Worm (Caenorhabditis elegans): ENCODE measurements around the gene snt-2.

The snt-2 gene

DNA sequence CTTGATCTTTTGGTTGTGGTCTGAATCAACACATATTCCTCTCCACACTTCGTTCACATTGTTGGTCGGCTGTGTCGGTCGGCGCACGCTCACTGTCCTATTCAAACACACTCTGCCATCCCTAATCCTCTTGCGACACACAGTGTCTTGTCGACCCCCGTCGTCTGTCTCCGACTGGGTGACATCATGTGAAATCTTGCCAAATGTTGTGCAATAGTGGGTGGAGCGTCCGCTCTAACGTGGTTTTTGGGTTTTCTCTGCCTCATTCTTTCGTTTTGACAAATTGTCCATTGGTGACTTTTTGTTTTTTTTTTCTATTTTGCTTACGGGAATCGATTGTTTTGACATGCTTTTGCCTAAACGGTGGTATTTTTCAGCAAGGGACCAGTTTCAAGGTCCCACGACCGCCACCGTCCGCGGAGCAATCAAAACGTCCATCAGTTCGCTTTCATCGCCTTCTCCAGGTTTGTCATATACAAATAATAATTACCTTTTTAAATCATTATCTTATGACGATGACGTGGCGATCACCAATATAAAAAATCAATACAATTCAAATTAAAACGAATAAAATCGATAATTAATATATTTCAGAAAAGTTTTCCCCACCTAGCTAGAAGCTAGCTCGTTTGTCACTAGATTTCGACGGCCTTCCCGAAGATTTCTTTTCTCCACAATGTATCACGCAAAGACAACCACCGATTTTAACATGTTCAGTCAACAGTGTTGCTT lies 40.3 kb upstream of the snt-2 start (continued):
- TF ChIP-seq dpl-1 (GFP tag; optimal IDR thresholded peaks at IDR 0.05), result no peak
- TF ChIP-seq die-1 (tag; optimal IDR thresholded peaks at IDR 0.05), result peak; percentile 35
- peak; percentile 95 for TF ChIP-seq nhr-80 (tag; optimal IDR thresholded peaks at IDR 0.05)
- peak; percentile 45; the same call in 1 of the 2 replicates for TF ChIP-seq ceh-100 (GFP tag; IDR thresholded peaks at IDR 0.05)
- peak; percentile 73 for TF ChIP-seq mcd-1 (GFP tag; IDR thresholded peaks at IDR 0.05)
- no peak for TF ChIP-seq ztf-25 (GFP tag; IDR thresholded peaks at IDR 0.05)
- peak; percentile 60 for TF ChIP-seq lin-54 (GFP tag; optimal IDR thresholded peaks at IDR 0.05)
- TF ChIP-seq C06A6.2 (GFP tag; conservative IDR thresholded peaks at IDR 0.05), result peak; percentile 70; the same call in 1 of the 2 replicates
- TF ChIP-seq lin-26 (GFP tag; IDR thresholded peaks at IDR 0.05), result peak; percentile 60; the same call in 1 of the 2 replicates
- no peak for TF ChIP-seq snpc-1.3 (tag; optimal IDR thresholded peaks at IDR 0.05; ENCODE audit: insufficient read depth)
- peak; percentile 53 for TF ChIP-seq tbp1 (GFP tag; optimal IDR thresholded peaks at IDR 0.05)
- TF ChIP-seq ZK185.1 (tag; optimal IDR thresholded peaks at IDR 0.05; ENCODE audit: poor library complexity, severe bottlenecking), result peak; percentile 78
- peak; percentile 61; the same call in 1 of the 2 replicates for TF ChIP-seq B0336.3 (GFP tag; IDR thresholded peaks at IDR 0.05)
- peak; percentile 98 for TF ChIP-seq atf-7 (tag; optimal IDR thresholded peaks at IDR 0.05)
- peak; percentile 89 for TF ChIP-seq ama-1 (optimal IDR thresholded peaks at IDR 0.05)
- TF ChIP-seq ama-1 (GFP tag; optimal IDR thresholded peaks at IDR 0.05), result peak in 1 of 2 experiments; percentile 37
- TF ChIP-seq let-526 (GFP tag; IDR thresholded peaks at IDR 0.05), result peak; percentile 82; the same call in 1 of the 2 replicates
- TF ChIP-seq cebp-1 (GFP tag; IDR thresholded peaks at IDR 0.05), result peak; percentile 98
- peak; percentile 98 for TF ChIP-seq cebp-1 (tag; optimal IDR thresholded peaks at IDR 0.05)
- no peak for TF ChIP-seq C17E4.6 (GFP tag; IDR thresholded peaks at IDR 0.05)
- peak; percentile 33 for TF ChIP-seq ztf-18 (tag; optimal IDR thresholded peaks at IDR 0.05)
- TF ChIP-seq madf-10 (tag; optimal IDR thresholded peaks at IDR 0.05), result peak; percentile 77
- TF ChIP-seq tbx-9 (tag; optimal IDR thresholded peaks at IDR 0.05; ENCODE audit: borderline replicate concordance), result no peak
- no peak for TF ChIP-seq sptf-2 (GFP tag; optimal IDR thresholded peaks at IDR 0.05)
- TF ChIP-seq repo-1 (tag; optimal IDR thresholded peaks at IDR 0.05), result no peak
- TF ChIP-seq F49E8.2 (tag; optimal IDR thresholded peaks at IDR 0.05; ENCODE audit: insufficient read depth), result no peak
- TF ChIP-seq somi-1 (GFP tag; optimal IDR thresholded peaks at IDR 0.05), result peak; percentile 68
- no peak for TF ChIP-seq madf-6 (GFP tag; IDR thresholded peaks at IDR 0.05)
- peak; percentile 87 for TF ChIP-seq tlf-1 (GFP tag; optimal IDR thresholded peaks at IDR 0.05)
- TF ChIP-seq dox-1 (GFP tag; IDR thresholded peaks at IDR 0.05), result peak; percentile 89
- no peak for TF ChIP-seq egl-18 (GFP tag; IDR thresholded peaks at IDR 0.05)
- TF ChIP-seq Y95B8A.8 (GFP tag; IDR thresholded peaks at IDR 0.05), result no peak
- TF ChIP-seq B0019.2 (GFP tag; conservative IDR thresholded peaks at IDR 0.05), result no peak
- peak; percentile 93; the same call in 1 of the 2 replicates for TF ChIP-seq cebp-2 (GFP tag; IDR thresholded peaks at IDR 0.05)
- no peak for TF ChIP-seq nhr-179 (tag; optimal IDR thresholded peaks at IDR 0.05)
- no peak for TF ChIP-seq T26A5.8 (tag; optimal IDR thresholded peaks at IDR 0.05)
- TF ChIP-seq Y53F4B.3 (GFP tag; IDR thresholded peaks at IDR 0.05), result no peak
- TF ChIP-seq ceh-91 (GFP tag; IDR thresholded peaks at IDR 0.05), result no peak
- peak; percentile 47; the same call in 1 of the 2 replicates for TF ChIP-seq attf-3 (GFP tag; conservative IDR thresholded peaks at IDR 0.05)
- TF ChIP-seq ekl-4 (GFP tag; IDR thresholded peaks at IDR 0.05), result peak; percentile 81
- no peak for TF ChIP-seq athp-1 (tag; optimal IDR thresholded peaks at IDR 0.05)
- no peak for TF ChIP-seq lag-1 (GFP tag; IDR thresholded peaks at IDR 0.05)
- TF ChIP-seq ceh-79 (tag; optimal IDR thresholded peaks at IDR 0.05), result no peak
- peak; percentile 84 for TF ChIP-seq nfyb-1 (GFP tag; IDR thresholded peaks at IDR 0.05)
- TF ChIP-seq Y79H2A.3 (GFP tag; conservative IDR thresholded peaks at IDR 0.05), result 0 out of 2 replicates have a peak, but pooled peaks have one; percentile 40
- TF ChIP-seq mel-28 (tag; optimal IDR thresholded peaks at IDR 0.05; ENCODE audit: borderline replicate concordance), result no peak
- TF ChIP-seq nfya-2 (GFP tag; IDR thresholded peaks at IDR 0.05), result no peak
- TF ChIP-seq F22D6.2 (tag; optimal IDR thresholded peaks at IDR 0.05), result peak; percentile 81

Measured in whole organism, young adult.